Worm (Caenorhabditis elegans): Measurements from ENCODE around the gene aldo-2.

aldo-2 gene

DNA sequence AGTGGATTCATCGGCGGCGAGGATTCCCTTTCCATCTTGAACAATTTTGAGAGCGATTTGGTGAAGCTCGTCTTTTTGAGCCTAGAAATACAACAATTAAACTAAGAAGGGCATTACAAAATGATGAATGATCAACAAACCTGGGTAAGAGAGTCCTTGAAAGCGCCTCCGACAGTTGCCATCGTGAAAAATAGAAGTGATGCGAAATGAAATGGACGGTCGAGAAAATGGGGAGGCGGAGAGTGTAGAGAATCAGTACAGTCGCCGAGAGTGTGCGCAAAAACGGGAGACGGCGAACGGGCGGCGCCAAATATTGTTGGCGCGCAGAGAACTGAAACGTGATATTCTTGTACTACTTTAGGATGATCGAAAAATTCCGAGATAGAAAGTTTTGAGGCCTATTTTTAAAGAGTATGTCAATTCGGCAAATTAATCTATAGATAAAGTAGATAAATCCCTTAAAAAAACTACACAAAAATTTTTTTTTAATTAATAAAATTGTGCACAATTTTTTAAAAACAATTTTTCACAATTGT lies at the start of gene aldo-2:
Gene aldo-2, minus strand, starts transcription at position 486 of the 536 bp plus-strand sequence.
- peak in 1 of 3 experiments; percentile 20 for TF ChIP-seq lin-35 (GFP tag; optimal IDR thresholded peaks at IDR 0.05)
- TF ChIP-seq B0035.1 (tag; optimal IDR thresholded peaks at IDR 0.05), result no peak
- TF ChIP-seq K11D2.4 (GFP tag; IDR thresholded peaks at IDR 0.05), result no peak
- TF ChIP-seq athp-1 (tag; optimal IDR thresholded peaks at IDR 0.05), result peak; percentile 36
- TF ChIP-seq B0019.2 (GFP tag; conservative IDR thresholded peaks at IDR 0.05), result peak; percentile 76
- 0 out of 2 replicates have a peak, but pooled peaks have one; percentile 58 for TF ChIP-seq B0336.3 (GFP tag; IDR thresholded peaks at IDR 0.05)
- no peak for TF ChIP-seq bed-2 (GFP tag; IDR thresholded peaks at IDR 0.05)
- TF ChIP-seq ceh-100 (GFP tag; IDR thresholded peaks at IDR 0.05), result 0 out of 2 replicates have a peak, but pooled peaks have one; percentile 23
- no peak for TF ChIP-seq hrde-1 (tag; optimal IDR thresholded peaks at IDR 0.05; ENCODE audit: borderline replicate concordance)
- TF ChIP-seq attf-5 (GFP tag; optimal IDR thresholded peaks at IDR 0.05), result no peak
- no peak for TF ChIP-seq bed-1 (GFP tag; IDR thresholded peaks at IDR 0.05)
- TF ChIP-seq dpl-1 (GFP tag; optimal IDR thresholded peaks at IDR 0.05), result peak; percentile 86
- TF ChIP-seq nhr-80 (tag; optimal IDR thresholded peaks at IDR 0.05), result peak; percentile 36
- TF ChIP-seq ceh-27 (GFP tag; optimal IDR thresholded peaks at IDR 0.05), result peak; percentile 42
- TF ChIP-seq F10E7.11 (tag; optimal IDR thresholded peaks at IDR 0.05), result no peak
- TF ChIP-seq ZK185.1 (tag; optimal IDR thresholded peaks at IDR 0.05; ENCODE audit: poor library complexity, severe bottlenecking), result peak; percentile 40
- TF ChIP-seq attf-6 (GFP tag; IDR thresholded peaks at IDR 0.05), result peak; percentile 41; the same call in 1 of the 2 replicates
- no peak for TF ChIP-seq him-1 (tag; optimal IDR thresholded peaks at IDR 0.05)
- peak; percentile 84 for TF ChIP-seq tlf-1 (GFP tag; optimal IDR thresholded peaks at IDR 0.05)
- TF ChIP-seq C17E4.6 (GFP tag; IDR thresholded peaks at IDR 0.05), result peak; percentile 84
- no peak for TF ChIP-seq snpc-1.3 (tag; optimal IDR thresholded peaks at IDR 0.05; ENCODE audit: insufficient read depth)
- no peak for TF ChIP-seq cebp-2 (GFP tag; IDR thresholded peaks at IDR 0.05)
- TF ChIP-seq F57C9.4 (tag; optimal IDR thresholded peaks at IDR 0.05), result no peak
- TF ChIP-seq ccch-3 (GFP tag; optimal IDR thresholded peaks at IDR 0.05), result no peak
- no peak for TF ChIP-seq F37B4.10 (GFP tag; IDR thresholded peaks at IDR 0.05)
- TF ChIP-seq lsl-1 (GFP tag; optimal IDR thresholded peaks at IDR 0.05), result peak; percentile 82
- TF ChIP-seq akir-1 (GFP tag; optimal IDR thresholded peaks at IDR 0.05), result no peak
- peak; percentile 67; the same call in 1 of the 2 replicates for TF ChIP-seq lin-26 (GFP tag; IDR thresholded peaks at IDR 0.05)
- no peak for TF ChIP-seq ceh-58 (GFP tag; IDR thresholded peaks at IDR 0.05)
- TF ChIP-seq nfya-1 (tag; optimal IDR thresholded peaks at IDR 0.05; ENCODE audit: borderline replicate concordance, insufficient read depth), result no peak
- TF ChIP-seq dpff-1 (tag; optimal IDR thresholded peaks at IDR 0.05), result no peak
- no peak for TF ChIP-seq T26A5.8 (tag; optimal IDR thresholded peaks at IDR 0.05)
- peak; percentile 89 for TF ChIP-seq hsf-1 (GFP tag; IDR thresholded peaks at IDR 0.05)
- no peak for TF ChIP-seq C06A6.2 (GFP tag; conservative IDR thresholded peaks at IDR 0.05)
- no peak for TF ChIP-seq F39B2.1 (GFP tag; IDR thresholded peaks at IDR 0.05)
- TF ChIP-seq rec-8 (tag; optimal IDR thresholded peaks at IDR 0.05), result no peak
- peak; percentile 44; the same call in 1 of the 2 replicates for TF ChIP-seq egl-44 (GFP tag; IDR thresholded peaks at IDR 0.05)
- TF ChIP-seq ztf-18 (tag; optimal IDR thresholded peaks at IDR 0.05), result peak; percentile 37
- peak; percentile 69 for TF ChIP-seq Y67H2A.10 (GFP tag; conservative IDR thresholded peaks at IDR 0.05)
- peak; percentile 50; the same call in 1 of the 2 replicates for TF ChIP-seq egrh-3 (GFP tag; IDR thresholded peaks at IDR 0.05)
- TF ChIP-seq sdz-38 (tag; optimal IDR thresholded peaks at IDR 0.05), result no peak
- peak; percentile 83 for TF ChIP-seq snpc-3.4 (tag; optimal IDR thresholded peaks at IDR 0.05)
- no peak for TF ChIP-seq lsy-27 (tag; optimal IDR thresholded peaks at IDR 0.05; ENCODE audit: borderline replicate concordance, insufficient read depth)
- TF ChIP-seq Y95B8A.8 (GFP tag; IDR thresholded peaks at IDR 0.05), result peak; percentile 92
- peak; percentile 93 for TF ChIP-seq D2030.7 (GFP tag; IDR thresholded peaks at IDR 0.05)
- TF ChIP-seq nfyb-1 (GFP tag; IDR thresholded peaks at IDR 0.05), result 0 out of 2 replicates have a peak, but pooled peaks have one; percentile 64
- TF ChIP-seq hmg-1.2 (GFP tag; IDR thresholded peaks at IDR 0.05), result peak; percentile 84

Data from whole organism, young adult.